Fruit fly (Drosophila melanogaster) whole organism, embryonic: ENCODE data around the gene CG15418.

Experiments
- BtbVII ChIP-seq: fragments of 200-800 bp; sonication (Bioruptor generic); optimal IDR thresholded peaks from 3 replicates; lab custom pipeline; 2017; ENCODE audit warnings: missing biosample characterization, mild to moderate bottlenecking, missing genetic modification characterization
- CG10274 ChIP-seq: fragments of 200-800 bp; sonication (Bioruptor generic); optimal IDR thresholded peaks from 3 replicates; lab custom pipeline; 2017; ENCODE audit warnings: missing biosample characterization, mild to moderate bottlenecking, missing genetic modification characterization
- CG10366 ChIP-seq: fragments of 200-800 bp; sonication (Bioruptor generic); IDR thresholded peaks from 2 replicates; pipeline ENCODE4 v1.3.6; 2022; ENCODE audit warnings: missing biosample characterization, missing genetic modification characterization
- CG11456 ChIP-seq: fragments of 200-800 bp; sonication (Bioruptor generic); IDR thresholded peaks from 3 replicates; pipeline ENCODE4 v1.3.6; 2022; ENCODE audit warnings: missing biosample characterization, missing genetic modification characterization
- CG11723 ChIP-seq: fragments of 200-800 bp; sonication (Bioruptor generic); optimal IDR thresholded peaks from 2 replicates; lab custom pipeline; 2017; ENCODE audit warnings: missing biosample characterization, mild to moderate bottlenecking, missing genetic modification characterization
- CG12155 ChIP-seq: fragments of 200-800 bp; sonication (Bioruptor generic); optimal IDR thresholded peaks from 3 replicates; lab custom pipeline; 2016; ENCODE audit warnings: missing biosample characterization, missing genetic modification characterization
- CG12769 ChIP-seq: fragments of 200-800 bp; sonication (Bioruptor generic); optimal IDR thresholded peaks from 2 replicates; lab custom pipeline; 2019; ENCODE audit warnings: missing biosample characterization, mild to moderate bottlenecking, missing genetic modification characterization, moderate library complexity
- CG14965 ChIP-seq: fragments of 200-800 bp; sonication (Bioruptor generic); optimal IDR thresholded peaks from 2 replicates; lab custom pipeline; 2016; ENCODE audit warnings: missing biosample characterization, missing genetic modification characterization, borderline replicate concordance
- CG15269 ChIP-seq: fragments of 200-800 bp; sonication (Bioruptor generic); optimal IDR thresholded peaks from 2 replicates; lab custom pipeline; 2018; ENCODE audit warnings: missing biosample characterization, mild to moderate bottlenecking, missing genetic modification characterization, moderate library complexity
- CG17186 ChIP-seq: fragments of 200-800 bp; sonication (Bioruptor generic); optimal IDR thresholded peaks from 3 replicates; lab custom pipeline; 2017; ENCODE audit warnings: missing biosample characterization, missing genetic modification reagents, missing genetic modification characterization
- CG17912 ChIP-seq: fragments of 200-800 bp; sonication (Bioruptor generic); optimal IDR thresholded peaks from 2 replicates; lab custom pipeline; 2018; ENCODE audit warnings: missing biosample characterization, mild to moderate bottlenecking, missing genetic modification characterization
- CG2129 ChIP-seq: fragments of 200-800 bp; sonication (Bioruptor generic); IDR thresholded peaks from 2 replicates; pipeline ENCODE4 v1.3.6; 2022; ENCODE audit warnings: missing biosample characterization, missing genetic modification characterization; ENCODE audit not compliant: partially characterized antibody
- CG2889 ChIP-seq: fragments of 200-800 bp; sonication (Bioruptor generic); IDR thresholded peaks from 3 replicates; pipeline ENCODE4 v1.3.6; 2022; ENCODE audit warnings: missing biosample characterization, missing genetic modification characterization
- CG30403 ChIP-seq: fragments of 200-800 bp; sonication (Bioruptor generic); optimal IDR thresholded peaks from 3 replicates; lab custom pipeline; 2016; ENCODE audit warnings: missing biosample characterization, missing genetic modification characterization
- CG3065 ChIP-seq: fragments of 200-800 bp; sonication (Bioruptor generic); optimal IDR thresholded peaks from 2 replicates; lab custom pipeline; 2016; ENCODE audit warnings: missing biosample characterization, missing genetic modification characterization
- CG3838 ChIP-seq: fragments of 200-800 bp; sonication (Bioruptor generic); optimal IDR thresholded peaks from 3 replicates; lab custom pipeline; 2016; ENCODE audit warnings: missing biosample characterization, missing genetic modification characterization
- CG4282 ChIP-seq: fragments of 200-800 bp; sonication (Bioruptor generic); optimal IDR thresholded peaks from 2 replicates; lab custom pipeline; 2016; ENCODE audit warnings: missing biosample characterization, missing genetic modification characterization
- CG5180 ChIP-seq: fragments of 200-800 bp; sonication (Bioruptor generic); optimal IDR thresholded peaks from 3 replicates; lab custom pipeline; 2017; ENCODE audit warnings: missing biosample characterization, missing genetic modification characterization, mild to moderate bottlenecking, moderate library complexity, missing genetic modification reagents
- CG6254 ChIP-seq: fragments of 200-800 bp; sonication (Bioruptor generic); optimal IDR thresholded peaks from 3 replicates; lab custom pipeline; 2017; ENCODE audit warnings: mild to moderate bottlenecking, missing biosample characterization, missing genetic modification reagents, missing genetic modification characterization
- CG6813 ChIP-seq: fragments of 200-800 bp; sonication (Bioruptor generic); optimal IDR thresholded peaks from 2 replicates; lab custom pipeline; 2017; ENCODE audit warnings: missing biosample characterization, missing genetic modification characterization, mild to moderate bottlenecking, moderate library complexity, missing genetic modification reagents
- CG7963 ChIP-seq: fragments of 200-800 bp; sonication (Bioruptor generic); IDR thresholded peaks from 3 replicates; pipeline ENCODE4 v1.3.6; 2022; ENCODE audit warnings: missing biosample characterization, missing genetic modification characterization; ENCODE audit not compliant: partially characterized antibody
- Dbx ChIP-seq: fragments of 200-800 bp; sonication (Bioruptor generic); IDR thresholded peaks from 3 replicates; pipeline ENCODE4 v1.3.6; 2022; ENCODE audit warnings: missing biosample characterization, missing genetic modification characterization
- Dip2 ChIP-seq: fragments of 200-800 bp; sonication (Bioruptor generic); IDR thresholded peaks from 2 replicates; pipeline ENCODE4 v1.3.6; 2022; ENCODE audit warnings: missing biosample characterization, missing genetic modification characterization
- Gug ChIP-seq: fragments of 200-800 bp; sonication (Bioruptor generic); IDR thresholded peaks from 4 replicates; pipeline ENCODE4 v1.3.6; 2022; ENCODE audit warnings: missing biosample characterization, missing genetic modification characterization
- Hr51 ChIP-seq, 2 experiments: fragments of 200-800 bp; sonication (Bioruptor generic); optimal IDR thresholded peaks; 2 replicates in 1 of 2; 3 replicates in 1 of 2; lab custom pipeline; 2016 to 2018; ENCODE audit warnings: missing biosample characterization in 2 of 2, missing genetic modification characterization in 2 of 2, mild to moderate bottlenecking in 1 of 2, moderate library complexity in 1 of 2
- Lpt ChIP-seq: fragments of >200 bp; optimal IDR thresholded peaks from 2 replicates; lab custom pipeline; 2018; ENCODE audit warnings: missing biosample characterization, missing genetic modification characterization
- NfI ChIP-seq: fragments of 200-800 bp; sonication (Bioruptor generic); optimal IDR thresholded peaks from 3 replicates; lab custom pipeline; 2018; ENCODE audit warnings: missing biosample characterization, mild to moderate bottlenecking, missing genetic modification characterization, moderate library complexity
- Ssrp ChIP-seq: fragments of 200-800 bp; sonication (Bioruptor generic); optimal IDR thresholded peaks from 2 replicates; lab custom pipeline; 2018; ENCODE audit warnings: missing biosample characterization, mild to moderate bottlenecking, missing genetic modification characterization, moderate library complexity
- Tbp ChIP-seq: fragments of >200 bp; optimal IDR thresholded peaks from 2 replicates; lab custom pipeline; 2018; ENCODE audit warnings: missing biosample characterization, missing genetic modification characterization
- bigmax ChIP-seq: fragments of 200-800 bp; sonication (Bioruptor generic); optimal IDR thresholded peaks from 2 replicates; lab custom pipeline; 2018; ENCODE audit warnings: missing biosample characterization, mild to moderate bottlenecking, missing genetic modification characterization
- cato ChIP-seq: fragments of 200-800 bp; sonication (Bioruptor generic); optimal IDR thresholded peaks from 2 replicates; lab custom pipeline; 2016; ENCODE audit warnings: missing biosample characterization, missing genetic modification characterization, borderline replicate concordance
- esg ChIP-seq: fragments of 200-800 bp; sonication (Bioruptor generic); conservative IDR thresholded peaks from 2 replicates; pipeline ENCODE4 v1.3.6; 2022; ENCODE audit warnings: missing biosample characterization, missing genetic modification characterization
- fd64A ChIP-seq: fragments of 200-800 bp; sonication (Bioruptor generic); optimal IDR thresholded peaks from 3 replicates; lab custom pipeline; 2018; ENCODE audit warnings: missing biosample characterization, mild to moderate bottlenecking, missing genetic modification characterization
- gce ChIP-seq: fragments of 200-800 bp; sonication (Bioruptor generic); IDR thresholded peaks from 3 replicates; pipeline ENCODE4 v1.3.6; 2022; ENCODE audit warnings: missing biosample characterization, missing genetic modification characterization
- ham ChIP-seq: fragments of 200-800 bp; sonication (Bioruptor generic); IDR thresholded peaks from 2 replicates; pipeline ENCODE4 v1.3.6; 2022; ENCODE audit warnings: missing biosample characterization, missing genetic modification characterization
- ind ChIP-seq: fragments of 200-800 bp; sonication (Bioruptor generic); optimal IDR thresholded peaks from 3 replicates; lab custom pipeline; 2016; ENCODE audit warnings: missing biosample characterization, missing genetic modification characterization
- jigr1 ChIP-seq: fragments of 200-800 bp; sonication (Bioruptor generic); IDR thresholded peaks from 3 replicates; pipeline ENCODE4 v1.3.6; 2022; ENCODE audit warnings: missing biosample characterization, missing genetic modification characterization
- jing ChIP-seq: fragments of 200-800 bp; sonication (Bioruptor generic); optimal IDR thresholded peaks from 2 replicates; lab custom pipeline; 2018; ENCODE audit warnings: missing biosample characterization, mild to moderate bottlenecking, missing genetic modification characterization
- lmd ChIP-seq: fragments of 200-800 bp; sonication (Bioruptor generic); IDR thresholded peaks from 2 replicates; pipeline ENCODE4 v1.3.6; 2022; ENCODE audit warnings: missing biosample characterization, missing genetic modification characterization
- maf-S ChIP-seq: fragments of 200-800 bp; sonication (Bioruptor generic); optimal IDR thresholded peaks from 2 replicates; lab custom pipeline; 2016; ENCODE audit warnings: missing biosample characterization, missing genetic modification characterization
- mirr ChIP-seq: fragments of 200-800 bp; sonication (Bioruptor generic); optimal IDR thresholded peaks from 3 replicates; lab custom pipeline; 2018; ENCODE audit warnings: missing biosample characterization, mild to moderate bottlenecking, missing genetic modification characterization
- prd ChIP-seq, 3 experiments: fragments of >200 bp in 2 of 3; fragments of 200-800 bp in 1 of 3; sonication (Bioruptor generic) in 1 of 3; optimal IDR thresholded peaks in 2 of 3; IDR thresholded peaks in 1 of 3; 2 replicates in 2 of 3; 3 replicates in 1 of 3; pipeline versions ENCODE4 v1.3.6 to Lab custom; 2017 to 2022; ENCODE audit warnings: missing biosample characterization in 1 of 3, missing genetic modification characterization in 1 of 3
- rib ChIP-seq: fragments of 200-800 bp; sonication (Bioruptor generic); IDR thresholded peaks from 2 replicates; pipeline ENCODE4 v1.3.6; 2022; ENCODE audit warnings: missing biosample characterization, missing genetic modification characterization
- sd ChIP-seq: fragments of 200-800 bp; sonication (Bioruptor generic); optimal IDR thresholded peaks from 3 replicates; lab custom pipeline; 2018; ENCODE audit warnings: missing biosample characterization, mild to moderate bottlenecking, missing genetic modification characterization, moderate library complexity
- sens ChIP-seq: fragments of 200-800 bp; sonication (Bioruptor generic); peaks from one replicate; lab custom pipeline; 2016; ENCODE audit warnings: missing biosample characterization, missing genetic modification characterization
- unpg ChIP-seq: fragments of 200-800 bp; sonication (Bioruptor generic); optimal IDR thresholded peaks from 3 replicates; lab custom pipeline; 2018; ENCODE audit warnings: missing biosample characterization, mild to moderate bottlenecking, missing genetic modification characterization, moderate library complexity
- vfl ChIP-seq: fragments of 200-800 bp; sonication (Bioruptor generic); optimal IDR thresholded peaks from 2 replicates; lab custom pipeline; 2016; ENCODE audit warnings: missing biosample characterization, missing genetic modification characterization
- vnd ChIP-seq: fragments of 200-800 bp; sonication (Bioruptor generic); IDR thresholded peaks from 3 replicates; pipeline ENCODE4 v1.3.6; 2022; ENCODE audit warnings: missing biosample characterization, missing genetic modification characterization; ENCODE audit not compliant: partially characterized antibody
- vvl ChIP-seq: fragments of 200-800 bp; sonication (Bioruptor generic); IDR thresholded peaks from 2 replicates; pipeline ENCODE4 v1.3.6; 2022; ENCODE audit warnings: missing biosample characterization, missing genetic modification characterization
- zen2 ChIP-seq: fragments of 200-800 bp; sonication (Bioruptor generic); IDR thresholded peaks from 3 replicates; pipeline ENCODE4 v1.3.6; 2022; ENCODE audit warnings: missing biosample characterization, missing genetic modification characterization; ENCODE audit not compliant: partially characterized antibody

The CG15418 gene

DNA sequence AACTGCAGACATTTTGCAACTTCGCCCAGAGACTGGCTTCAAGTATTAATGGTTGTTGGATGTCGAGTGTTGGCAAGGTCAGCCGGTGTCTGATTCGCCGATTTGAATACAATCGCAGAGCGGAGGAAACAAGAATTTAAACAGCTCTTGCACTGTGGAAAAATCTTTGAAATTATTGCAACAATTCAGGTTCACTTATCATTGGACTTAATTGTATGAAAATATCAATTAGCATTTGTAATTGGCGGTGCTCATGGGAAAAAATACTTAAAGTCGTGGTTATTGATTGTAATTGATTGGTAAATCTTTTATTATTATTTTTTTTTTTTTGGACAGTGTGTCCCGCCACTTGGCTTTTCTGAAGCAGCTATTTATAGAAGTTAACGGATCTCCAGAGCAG, 8.0 kb upstream of the CG15418 start (continued):
- TF ChIP-seq CG3065 (GFP tag; lab: Kevin White, UChicago): no peak
- peak; percentile 29 for TF ChIP-seq unpg (GFP tag; lab: Kevin White, UChicago)
- TF ChIP-seq CG11456 (GFP tag; lab: Robert Waterston, UW): 0 out of 3 replicates have a peak, but pooled peaks have one; percentile 49
- TF ChIP-seq maf-S (GFP tag; lab: Kevin White, UChicago): no peak
- no peak for TF ChIP-seq Lpt (GFP tag; lab: Kevin White, UChicago)
- no peak for TF ChIP-seq jigr1 (GFP tag; lab: Robert Waterston, UW)
- no peak for TF ChIP-seq CG5180 (GFP tag; lab: Kevin White, UChicago)
- TF ChIP-seq ham (GFP tag; lab: Robert Waterston, UW): no peak
- peak; percentile 61; the same call in 1 of the 2 replicates for TF ChIP-seq lmd
- no peak for TF ChIP-seq CG4282 (GFP tag; lab: Kevin White, UChicago)
- TF ChIP-seq prd (optimal IDR thresholded peaks at IDR 0.05; lab: Kevin White, UChicago): no peak
- TF ChIP-seq prd (GFP tag; IDR thresholded peaks at IDR 0.05; lab: Robert Waterston, UW): peak; percentile 73; the same call in 2 of the 3 replicates
- no peak for TF ChIP-seq CG2129 (GFP tag; lab: Robert Waterston, UW)
- no peak for TF ChIP-seq gce (GFP tag; lab: Robert Waterston, UW)
- no peak for TF ChIP-seq CG3838 (GFP tag; lab: Kevin White, UChicago)
- no peak; the same call in 1 of the 2 replicates for TF ChIP-seq CG10366
- peak in 1 of 2 experiments; percentile 11 for TF ChIP-seq Hr51 (GFP tag; optimal IDR thresholded peaks at IDR 0.05; lab: Kevin White, UChicago)
- TF ChIP-seq Ssrp: no peak
- TF ChIP-seq jing (GFP tag; lab: Kevin White, UChicago): no peak
- no peak for TF ChIP-seq mirr (GFP tag; lab: Kevin White, UChicago)
- no peak for TF ChIP-seq CG17186
- TF ChIP-seq fd64A (GFP tag; lab: Kevin White, UChicago): no peak
- no peak for TF ChIP-seq zen2 (GFP tag; lab: Robert Waterston, UW)
- no peak; the same call in 1 of the 2 replicates for TF ChIP-seq vvl (GFP tag; lab: Robert Waterston, UW)
- TF ChIP-seq sd (tag; lab: Kevin White, UChicago): no peak
- TF ChIP-seq rib (GFP tag; lab: Robert Waterston, UW): no peak
- no peak for TF ChIP-seq CG17912
- no peak for TF ChIP-seq vfl
- TF ChIP-seq CG30403 (GFP tag; lab: Kevin White, UChicago): no peak
- TF ChIP-seq NfI (GFP tag; lab: Kevin White, UChicago): peak; percentile 8
- no peak for TF ChIP-seq Tbp (GFP tag; lab: Kevin White, UChicago)
- TF ChIP-seq CG12155 (GFP tag; lab: Kevin White, UChicago): peak; percentile 23
- TF ChIP-seq cato (GFP tag; lab: Kevin White, UChicago): no peak
- TF ChIP-seq CG6813 (GFP tag; lab: Kevin White, UChicago): no peak
- TF ChIP-seq esg: peak; percentile 25; the same call in 1 of the 2 replicates
- peak; percentile 38 for TF ChIP-seq ind (GFP tag; lab: Kevin White, UChicago)
- no peak for TF ChIP-seq bigmax (GFP tag; lab: Kevin White, UChicago)
- peak; percentile 39 for TF ChIP-seq CG15269 (tag; lab: Kevin White, UChicago)
- TF ChIP-seq BtbVII: no peak
- TF ChIP-seq vnd (GFP tag; lab: Robert Waterston, UW): no peak
- no peak for TF ChIP-seq CG11723 (GFP tag; lab: Kevin White, UChicago)
- TF ChIP-seq Gug (GFP tag; lab: Robert Waterston, UW): peak; percentile 20; the same call in 1 of the 4 replicates
- TF ChIP-seq Dip2 (GFP tag; lab: Robert Waterston, UW): no peak
- peak; percentile 55; the same call in 1 of the 3 replicates for TF ChIP-seq Dbx (GFP tag; lab: Robert Waterston, UW)
- TF ChIP-seq CG12769: peak; percentile 5
- no peak for TF ChIP-seq CG10274
- no peak for TF ChIP-seq CG2889 (GFP tag; lab: Robert Waterston, UW)
- no peak for TF ChIP-seq sens
- no peak for TF ChIP-seq CG7963 (GFP tag; lab: Robert Waterston, UW)
- TF ChIP-seq CG6254: no peak
- TF ChIP-seq CG14965 (GFP tag; lab: Kevin White, UChicago): no peak
